Worm (Caenorhabditis elegans) whole organism, L3 larva: Measurements from ENCODE around the gene T10B9.14.
A peak's percentile ranks its signal among the peaks of the same experiment; 100 is the strongest.

ENCODE experiments used
- R02D3.7 ChIP-seq: fragments of 150-350 bp; optimal IDR thresholded peaks from 2 replicates; lab custom pipeline; 2014; ENCODE audit warnings: missing biosample characterization, missing genetic modification characterization
- aly-2 ChIP-seq: fragments of 150-350 bp; optimal IDR thresholded peaks from 2 replicates; lab custom pipeline; 2014; ENCODE audit warnings: missing biosample characterization, missing genetic modification characterization
- ceh-16 ChIP-seq: sonication (generic microtip); optimal IDR thresholded peaks from 2 replicates; lab custom pipeline; 2017; ENCODE audit warnings: missing biosample characterization, missing genetic modification characterization
- ceh-82 ChIP-seq: fragments of 150-350 bp; optimal IDR thresholded peaks from 2 replicates; lab custom pipeline; 2014; ENCODE audit warnings: missing biosample characterization, missing genetic modification characterization
- ceh-9 ChIP-seq: sonication (generic microtip); optimal IDR thresholded peaks from 2 replicates; lab custom pipeline; 2018; ENCODE audit warnings: missing biosample characterization, missing genetic modification characterization
- egl-27 ChIP-seq: sonication (generic microtip); optimal IDR thresholded peaks from 4 replicates; lab custom pipeline; 2017; ENCODE audit warnings: missing biosample characterization, missing genetic modification reagents, missing genetic modification characterization
- egl-5 ChIP-seq: fragments of 150-350 bp; optimal IDR thresholded peaks from 2 replicates; lab custom pipeline; 2017; ENCODE audit warnings: missing biosample characterization, missing genetic modification reagents, missing genetic modification characterization, inconsistent platforms
- elt-1 ChIP-seq: fragments of 150-350 bp; optimal IDR thresholded peaks from 2 replicates; lab custom pipeline; 2014; ENCODE audit warnings: missing biosample characterization, missing genetic modification characterization
- elt-2 ChIP-seq: sonication (generic microtip); optimal IDR thresholded peaks from 2 replicates; lab custom pipeline; 2016; ENCODE audit warnings: missing genetic modification reagents, mild to moderate bottlenecking, missing genetic modification characterization, missing compliant biosample characterization
- eor-1 ChIP-seq, 2 experiments: fragments of 150-350 bp; optimal IDR thresholded peaks; 2 replicates each; lab custom pipeline; 2014 to 2018; ENCODE audit warnings: missing biosample characterization in 2 of 2, missing genetic modification characterization in 2 of 2
- fkh-10 ChIP-seq: sonication (generic microtip); optimal IDR thresholded peaks from 2 replicates; lab custom pipeline; 2017; ENCODE audit warnings: missing biosample characterization, missing genetic modification reagents, missing genetic modification characterization
- fkh-2 ChIP-seq: fragments of 150-350 bp; optimal IDR thresholded peaks from 2 replicates; lab custom pipeline; 2014; ENCODE audit warnings: missing biosample characterization, missing genetic modification reagents, missing genetic modification characterization
- fos-1 ChIP-seq: fragments of 150-350 bp; optimal IDR thresholded peaks from 2 replicates; lab custom pipeline; 2014; ENCODE audit warnings: missing biosample characterization, missing genetic modification characterization
- hmg-11 ChIP-seq: sonication (generic microtip); optimal IDR thresholded peaks from 2 replicates; lab custom pipeline; 2016; ENCODE audit warnings: missing genetic modification characterization, missing compliant biosample characterization
- jun-1 ChIP-seq: fragments of 150-350 bp; optimal IDR thresholded peaks from 2 replicates; lab custom pipeline; 2014; ENCODE audit warnings: missing biosample characterization, missing genetic modification reagents, missing genetic modification characterization
- lin-15B ChIP-seq: fragments of 150-350 bp; optimal IDR thresholded peaks from 2 replicates; lab custom pipeline; 2014; ENCODE audit warnings: missing biosample characterization, missing genetic modification characterization
- lin-39 ChIP-seq: fragments of 150-350 bp; optimal IDR thresholded peaks from 2 replicates; lab custom pipeline; 2018; ENCODE audit warnings: missing biosample characterization, missing genetic modification reagents, missing genetic modification characterization
- lsy-12 ChIP-seq: sonication (generic microtip); optimal IDR thresholded peaks from 2 replicates; lab custom pipeline; 2016; ENCODE audit warnings: mild to moderate bottlenecking, missing genetic modification characterization, missing compliant biosample characterization
- mdl-1 ChIP-seq: fragments of 150-350 bp; optimal IDR thresholded peaks from 2 replicates; lab custom pipeline; 2014; ENCODE audit warnings: missing biosample characterization, missing genetic modification characterization
- nfya-1 ChIP-seq: sonication (generic microtip); optimal IDR thresholded peaks from 2 replicates; lab custom pipeline; 2017; ENCODE audit warnings: missing genetic modification characterization, mild to moderate bottlenecking, missing compliant biosample characterization, antibody characterized with exemption, moderate library complexity; ENCODE audit not compliant: insufficient read depth
- nhr-11 ChIP-seq: fragments of 150-350 bp; optimal IDR thresholded peaks from 2 replicates; lab custom pipeline; 2014; ENCODE audit warnings: missing biosample characterization, missing genetic modification characterization
- nhr-12 ChIP-seq: fragments of 150-350 bp; optimal IDR thresholded peaks from 2 replicates; lab custom pipeline; 2014; ENCODE audit warnings: missing biosample characterization, missing genetic modification characterization
- nhr-23 ChIP-seq: fragments of 150-350 bp; optimal IDR thresholded peaks from 2 replicates; lab custom pipeline; 2014; ENCODE audit warnings: missing biosample characterization, missing genetic modification reagents, missing genetic modification characterization
- nhr-237 ChIP-seq: fragments of 150-350 bp; optimal IDR thresholded peaks from 2 replicates; lab custom pipeline; 2014; ENCODE audit warnings: missing biosample characterization, missing genetic modification characterization
- nhr-25 ChIP-seq: sonication (generic microtip); optimal IDR thresholded peaks from 2 replicates; lab custom pipeline; 2017; ENCODE audit warnings: missing biosample characterization, missing genetic modification characterization
- nhr-28 ChIP-seq: fragments of 150-350 bp; optimal IDR thresholded peaks from 2 replicates; lab custom pipeline; 2014; ENCODE audit warnings: missing biosample characterization, missing genetic modification characterization
- nhr-67 ChIP-seq: fragments of 150-350 bp; optimal IDR thresholded peaks from 2 replicates; lab custom pipeline; 2014; ENCODE audit warnings: missing biosample characterization, missing genetic modification characterization
- nhr-76 ChIP-seq: fragments of 150-350 bp; sonication (generic microtip); optimal IDR thresholded peaks from 5 replicates; lab custom pipeline; 2014; ENCODE audit warnings: missing biosample characterization, missing genetic modification characterization
- nhr-77 ChIP-seq: fragments of 150-350 bp; optimal IDR thresholded peaks from 2 replicates; lab custom pipeline; 2014; ENCODE audit warnings: missing biosample characterization, missing genetic modification characterization
- pha-4 ChIP-seq: fragments of 150-350 bp; optimal IDR thresholded peaks from 2 replicates; lab custom pipeline; 2014; ENCODE audit warnings: missing biosample characterization, missing genetic modification reagents, missing genetic modification characterization
- pqm-1 ChIP-seq: fragments of 150-350 bp; optimal IDR thresholded peaks from 2 replicates; lab custom pipeline; 2017; ENCODE audit warnings: missing biosample characterization, missing genetic modification characterization, inconsistent platforms
- sea-2 ChIP-seq: fragments of 150-350 bp; sonication (generic microtip); optimal IDR thresholded peaks from 4 replicates; lab custom pipeline; 2014; ENCODE audit warnings: missing biosample characterization, missing genetic modification reagents, missing genetic modification characterization
- skn-1 ChIP-seq: fragments of 150-350 bp; optimal IDR thresholded peaks from 2 replicates; lab custom pipeline; 2014; ENCODE audit warnings: missing biosample characterization, missing genetic modification characterization
- snpc-4 ChIP-seq: fragments of 150-350 bp; optimal IDR thresholded peaks from 2 replicates; lab custom pipeline; 2014; ENCODE audit warnings: missing biosample characterization, missing genetic modification characterization
- tbx-2 ChIP-seq: sonication (generic microtip); optimal IDR thresholded peaks from 2 replicates; lab custom pipeline; 2016; ENCODE audit warnings: mild to moderate bottlenecking, missing genetic modification characterization, missing compliant biosample characterization
- unc-39 ChIP-seq: sonication (generic microtip); optimal IDR thresholded peaks from 4 replicates; lab custom pipeline; 2017; ENCODE audit warnings: missing biosample characterization, missing genetic modification characterization
- unc-62 ChIP-seq: fragments of 150-350 bp; sonication (generic microtip); optimal IDR thresholded peaks from 4 replicates; lab custom pipeline; 2014; ENCODE audit warnings: missing biosample characterization, missing genetic modification reagents, missing genetic modification characterization
- zag-1 ChIP-seq: fragments of 150-350 bp; optimal IDR thresholded peaks from 2 replicates; lab custom pipeline; 2014; ENCODE audit warnings: missing biosample characterization, missing genetic modification characterization
- ztf-11 ChIP-seq: fragments of 150-350 bp; optimal IDR thresholded peaks from 2 replicates; lab custom pipeline; 2014; ENCODE audit warnings: missing biosample characterization, missing genetic modification characterization
- ztf-4 ChIP-seq: fragments of 150-350 bp; optimal IDR thresholded peaks from 2 replicates; lab custom pipeline; 2014; ENCODE audit warnings: missing biosample characterization, missing genetic modification characterization

The T10B9.14 gene

DNA sequence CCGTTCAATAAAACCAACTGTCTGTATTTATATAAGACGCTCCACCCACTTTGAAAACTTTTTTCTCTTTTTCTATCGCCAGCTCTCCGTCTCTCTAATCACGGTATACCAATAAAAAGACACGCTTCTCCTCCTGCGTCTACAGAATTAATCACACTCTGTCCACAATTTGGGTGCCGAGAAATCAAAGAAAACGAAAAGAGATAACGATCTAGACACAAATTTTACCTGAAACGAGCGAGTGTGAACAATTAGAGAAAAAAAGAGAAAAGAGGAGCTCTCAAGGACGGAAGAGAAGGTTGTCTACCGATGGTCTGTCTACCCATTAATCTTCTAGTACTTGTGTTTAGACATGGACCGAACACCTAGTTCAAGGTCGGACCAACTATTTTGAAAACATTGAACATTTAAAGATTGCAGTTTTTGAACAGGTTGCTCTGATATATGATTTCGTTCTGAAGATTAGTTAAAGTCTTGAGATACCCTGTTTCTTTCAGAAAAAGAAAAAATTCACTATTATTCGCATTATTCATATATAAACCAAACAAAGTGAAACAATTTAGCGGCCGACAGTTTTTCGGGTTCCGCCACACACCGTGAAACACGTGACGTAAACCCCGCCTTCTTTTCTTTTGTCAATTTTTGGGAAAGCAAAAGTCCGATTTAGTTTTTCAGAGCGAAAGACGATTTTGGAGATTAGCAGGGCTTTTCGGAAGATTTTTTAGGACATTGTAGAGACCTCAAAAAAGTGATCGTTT is 5.3 kb upstream of the T10B9.14 start, which contains the start of gene cyp-13A2 (continued):
- TF ChIP-seq jun-1 (tag; lab: Kevin White, UChicago) (peak; percentile 26), lsy-12 (tag; lab: Kevin White, UChicago) (peak; percentile 38)
- TF ChIP-seq, all 47 proteins: peak for 15

DNA sequence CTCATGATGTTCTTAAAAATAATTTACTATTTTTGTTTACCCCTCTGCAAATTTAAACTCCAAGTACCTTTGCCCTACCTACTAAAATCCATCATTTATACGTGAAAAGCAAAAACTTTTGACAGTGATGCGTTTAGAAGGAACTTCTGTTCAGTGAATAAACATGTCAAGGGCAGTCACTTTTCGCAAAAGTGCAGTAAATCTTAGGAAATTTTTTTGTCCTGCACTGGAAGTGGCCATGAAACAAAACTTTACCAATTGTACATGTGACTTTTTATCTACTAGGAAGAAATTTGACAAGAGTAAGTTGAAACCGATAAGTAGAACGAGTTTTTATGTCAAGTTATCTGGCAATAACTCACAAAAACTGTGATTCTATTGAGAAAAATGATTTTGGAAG is 4.0 kb upstream of the T10B9.14 start:
- TF ChIP-seq nhr-25 (tag; lab: Kevin White, UChicago) (peak; percentile 57), nhr-76 (tag; lab: Kevin White, UChicago) (no peak), nhr-23 (peak; percentile 81), jun-1 (tag; lab: Kevin White, UChicago) (no peak), ceh-16 (no peak), nhr-237 (tag; lab: Kevin White, UChicago) (no peak), elt-1 (tag; lab: Kevin White, UChicago) (peak; percentile 8), eor-1 (tag; optimal IDR thresholded peaks at IDR 0.05; lab: Kevin White, UChicago) (no peak), lsy-12 (tag; lab: Kevin White, UChicago) (no peak)

DNA sequence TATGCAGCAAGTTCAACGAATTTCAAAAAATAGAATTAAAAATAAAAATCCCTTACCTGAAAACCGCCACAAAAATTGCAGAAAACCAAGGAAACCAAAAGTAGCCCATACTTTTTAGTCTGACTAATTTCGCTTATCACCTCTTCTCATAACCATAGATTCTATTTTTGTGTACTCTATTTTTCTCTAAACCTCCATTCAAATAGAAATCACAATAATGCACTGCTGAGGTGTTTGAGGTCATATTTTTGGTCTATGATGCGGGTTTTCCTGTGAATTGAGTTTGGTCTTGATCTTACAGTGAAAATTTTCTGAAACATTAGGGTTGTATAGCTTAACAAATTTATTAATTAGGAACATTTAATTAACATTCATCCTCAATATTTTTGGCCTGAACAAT is 395 bp downstream of the T10B9.14 start, which contains the start of gene cyp-13A1:
Gene cyp-13A1 (minus strand): TSS at position 156 of the 400 bp plus-strand sequence.
- peak; percentile 76 for TF ChIP-seq pqm-1 (tag; lab: Kevin White, UChicago)
- TF ChIP-seq elt-2 (tag; lab: Kevin White, UChicago) = peak; percentile 38
- TF ChIP-seq unc-62 (GFP tag; lab: Kevin White, UChicago) = no peak
- peak; percentile 70 for TF ChIP-seq pha-4 (tag; lab: Kevin White, UChicago)
- no peak for TF ChIP-seq mdl-1 (tag; lab: Kevin White, UChicago)

DNA sequence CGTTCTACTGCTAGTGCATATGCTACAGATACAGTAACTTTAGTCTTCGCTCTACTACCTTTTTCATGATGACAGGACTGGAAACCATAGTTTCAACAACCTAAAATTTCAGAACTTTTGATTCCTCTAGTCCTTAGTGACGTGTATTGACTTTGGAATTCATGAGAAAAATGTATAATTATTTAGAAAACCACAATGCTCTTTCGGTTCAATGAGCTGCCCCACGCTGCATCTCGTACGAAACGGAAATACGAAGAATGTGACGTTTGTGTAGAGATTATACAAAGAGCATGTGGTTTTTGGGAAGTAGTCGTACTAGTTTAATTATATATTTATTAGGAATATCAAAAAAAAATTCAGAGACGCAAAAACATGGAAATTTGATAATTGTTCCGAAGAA is 3.7 kb downstream of the T10B9.14 start:
- no peak for TF ChIP-seq nhr-67
- TF ChIP-seq nhr-11 = peak; percentile 75
- no peak for TF ChIP-seq pha-4 (tag; lab: Kevin White, UChicago)

DNA sequence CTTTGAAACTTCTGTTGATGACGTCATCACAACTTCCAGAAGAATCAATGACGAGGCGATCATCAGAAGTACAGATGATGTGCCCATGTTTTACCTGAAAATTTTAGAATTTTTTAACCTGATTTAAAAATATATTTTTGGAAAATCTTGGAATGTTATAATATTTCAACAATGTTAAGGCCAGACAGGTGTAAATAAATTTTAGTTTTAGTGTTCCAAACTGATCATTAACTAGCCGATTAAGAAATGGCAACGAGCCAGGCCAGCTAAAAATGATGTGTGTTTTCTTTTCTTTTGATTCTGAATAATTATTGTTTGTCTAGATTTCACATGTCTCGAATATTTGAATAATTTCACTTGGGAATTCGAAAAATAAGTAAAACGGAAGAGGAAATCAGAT is 6.4 kb downstream of the T10B9.14 start, which contains the start of gene T10B9.9:
Gene T10B9.9 (minus strand): TSS at position 101 of the 400 bp plus-strand sequence.
- no peak for TF ChIP-seq fos-1
- TF ChIP-seq egl-5 (tag; lab: Kevin White, UChicago) = no peak
- TF ChIP-seq aly-2 (tag; lab: Kevin White, UChicago) = no peak
- TF ChIP-seq unc-39 = no peak
- no peak for TF ChIP-seq lin-39 (tag; lab: Kevin White, UChicago)
- TF ChIP-seq ztf-11 (tag; lab: Kevin White, UChicago) = no peak
- no peak for TF ChIP-seq pha-4 (tag; lab: Kevin White, UChicago)
- no peak for TF ChIP-seq hmg-11 (tag; lab: Kevin White, UChicago)
- TF ChIP-seq ceh-16 = no peak
- TF ChIP-seq egl-27 (tag; lab: Kevin White, UChicago) = no peak
- TF ChIP-seq nhr-23 = no peak
- TF ChIP-seq ceh-82 = no peak
- no peak for TF ChIP-seq nhr-11
- no peak for TF ChIP-seq ztf-4 (tag; lab: Kevin White, UChicago)

DNA sequence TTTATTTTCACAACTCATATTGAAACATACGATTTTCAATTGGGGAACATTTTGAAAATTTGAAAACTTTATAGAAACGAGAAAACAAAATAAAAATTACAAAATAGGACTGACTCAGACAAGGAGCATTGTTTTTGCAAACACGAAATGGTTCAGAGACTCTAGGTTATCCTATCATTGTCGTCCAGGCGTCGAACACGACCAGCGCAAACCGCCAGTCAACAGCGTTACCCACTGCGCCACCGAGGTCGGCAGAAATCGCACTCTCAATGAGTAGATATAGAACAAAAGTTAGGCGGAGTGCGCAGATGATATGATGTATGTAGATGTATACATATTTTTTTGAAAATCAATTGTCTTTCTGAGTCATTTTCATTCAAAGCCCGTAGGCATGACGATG is 7.6 kb downstream of the T10B9.14 start:
- TF ChIP-seq elt-1 (tag; lab: Kevin White, UChicago) = no peak
- TF ChIP-seq pha-4 (tag; lab: Kevin White, UChicago) = peak; percentile 43
- no peak for TF ChIP-seq ztf-11 (tag; lab: Kevin White, UChicago)
- TF ChIP-seq ceh-9 (tag; lab: Kevin White, UChicago) = no peak
- TF ChIP-seq nhr-25 (tag; lab: Kevin White, UChicago) = peak; percentile 57
- peak; percentile 22 for TF ChIP-seq skn-1 (tag; lab: Kevin White, UChicago)
- TF ChIP-seq egl-27 (tag; lab: Kevin White, UChicago) = no peak
- TF ChIP-seq snpc-4 (tag; lab: Kevin White, UChicago) = peak; percentile 27
- peak; percentile 39 for TF ChIP-seq lin-39 (tag; lab: Kevin White, UChicago)
- no peak for TF ChIP-seq nhr-77 (tag; lab: Kevin White, UChicago)
- no peak for TF ChIP-seq nhr-28
- TF ChIP-seq ceh-16 = no peak
- no peak for TF ChIP-seq eor-1 (tag; optimal IDR thresholded peaks at IDR 0.05; lab: Kevin White, UChicago)
- no peak for TF ChIP-seq ceh-82
- no peak for TF ChIP-seq zag-1 (tag; lab: Kevin White, UChicago)
- peak; percentile 78 for TF ChIP-seq nhr-23
- peak; percentile 1 for TF ChIP-seq lin-15B (tag; lab: Kevin White, UChicago)
- TF ChIP-seq mdl-1 (tag; lab: Kevin White, UChicago) = no peak
- TF ChIP-seq sea-2 (GFP tag; lab: Kevin White, UChicago) = no peak
- TF ChIP-seq nhr-237 (tag; lab: Kevin White, UChicago) = no peak
- TF ChIP-seq R02D3.7 (tag; lab: Kevin White, UChicago) = no peak
- TF ChIP-seq nfya-1 (tag; lab: Kevin White, UChicago) = peak; percentile 60
- TF ChIP-seq fkh-10 (GFP tag; lab: Kevin White, UChicago) = no peak
- peak; percentile 40 for TF ChIP-seq tbx-2 (tag; lab: Kevin White, UChicago)
- TF ChIP-seq unc-39 = no peak
- TF ChIP-seq fkh-2 (tag; lab: Kevin White, UChicago) = no peak
- no peak for TF ChIP-seq pqm-1 (tag; lab: Kevin White, UChicago)
- peak; percentile 77 for TF ChIP-seq lsy-12 (tag; lab: Kevin White, UChicago)
- no peak for TF ChIP-seq nhr-12 (tag; lab: Kevin White, UChicago)
- TF ChIP-seq nhr-67 = no peak
